Fruit fly (Drosophila melanogaster) whole organism, embryonic: Measurements from ENCODE around the gene CG13894.

Experiments
- Bteb2 ChIP-seq: fragments of 200-800 bp; sonication (Bioruptor generic); optimal IDR thresholded peaks from 2 replicates; lab custom pipeline; 2016; ENCODE audit warnings: missing biosample characterization, missing genetic modification characterization
- CG10321 ChIP-seq: fragments of 200-800 bp; sonication (Bioruptor generic); IDR thresholded peaks from 2 replicates; pipeline ENCODE4 v1.3.6; 2022; ENCODE audit warnings: missing biosample characterization, missing genetic modification characterization
- CG11504 ChIP-seq: fragments of 200-800 bp; sonication (Bioruptor generic); optimal IDR thresholded peaks from 3 replicates; lab custom pipeline; 2019; ENCODE audit warnings: missing biosample characterization, mild to moderate bottlenecking, missing genetic modification characterization, moderate library complexity
- CG11695 ChIP-seq: fragments of 200-800 bp; sonication (Bioruptor generic); IDR thresholded peaks from 3 replicates; pipeline ENCODE4 v1.3.6; 2022; ENCODE audit warnings: missing biosample characterization, missing genetic modification characterization
- CG12236 ChIP-seq: fragments of 200-800 bp; sonication (Bioruptor generic); optimal IDR thresholded peaks from 2 replicates; lab custom pipeline; 2016; ENCODE audit warnings: missing biosample characterization, missing genetic modification characterization
- CG12769 ChIP-seq: fragments of 200-800 bp; sonication (Bioruptor generic); optimal IDR thresholded peaks from 2 replicates; lab custom pipeline; 2019; ENCODE audit warnings: missing biosample characterization, mild to moderate bottlenecking, missing genetic modification characterization, moderate library complexity
- CG14050 ChIP-seq: fragments of 200-800 bp; sonication (Bioruptor generic); IDR thresholded peaks from 3 replicates; pipeline ENCODE4 v1.3.6; 2022; ENCODE audit warnings: missing biosample characterization, missing genetic modification characterization
- CG1647 ChIP-seq: fragments of 200-800 bp; sonication (Bioruptor generic); optimal IDR thresholded peaks from 3 replicates; lab custom pipeline; 2016; ENCODE audit warnings: missing biosample characterization, missing genetic modification characterization
- CG16863 ChIP-seq: fragments of 200-800 bp; sonication (Bioruptor generic); optimal IDR thresholded peaks from 3 replicates; lab custom pipeline; 2016; ENCODE audit warnings: missing biosample characterization, missing genetic modification characterization
- CG18262 ChIP-seq: fragments of 200-800 bp; optimal IDR thresholded peaks from 3 replicates; lab custom pipeline; 2019; ENCODE audit warnings: missing biosample characterization, mild to moderate bottlenecking, missing genetic modification characterization, moderate library complexity
- CG2199 ChIP-seq: fragments of 200-800 bp; sonication (Bioruptor generic); IDR thresholded peaks from 3 replicates; pipeline ENCODE4 v1.3.6; 2022; ENCODE audit warnings: missing biosample characterization, missing genetic modification characterization
- CG2202 ChIP-seq: fragments of 200-800 bp; sonication (Bioruptor generic); optimal IDR thresholded peaks from 2 replicates; lab custom pipeline; 2018; ENCODE audit warnings: missing biosample characterization, mild to moderate bottlenecking, missing genetic modification characterization
- CG5245 ChIP-seq: fragments of 200-800 bp; sonication (Bioruptor generic); optimal IDR thresholded peaks from 3 replicates; lab custom pipeline; 2016; ENCODE audit warnings: missing biosample characterization, missing genetic modification characterization
- CG6689 ChIP-seq: fragments of 200-800 bp; sonication (Bioruptor generic); IDR thresholded peaks from 2 replicates; pipeline ENCODE4 v1.3.6; 2022; ENCODE audit warnings: missing biosample characterization, missing genetic modification characterization
- CG6854 ChIP-seq: fragments of 200-800 bp; sonication (Bioruptor generic); optimal IDR thresholded peaks from 3 replicates; lab custom pipeline; 2017; ENCODE audit warnings: missing biosample characterization, mild to moderate bottlenecking, missing genetic modification characterization
- CG9797 ChIP-seq: fragments of 200-800 bp; sonication (Bioruptor generic); optimal IDR thresholded peaks from 3 replicates; lab custom pipeline; 2018; ENCODE audit warnings: missing biosample characterization, mild to moderate bottlenecking, missing genetic modification characterization
- CoRest ChIP-seq: fragments of 200-800 bp; sonication (Bioruptor generic); optimal IDR thresholded peaks from 3 replicates; lab custom pipeline; 2018; ENCODE audit warnings: missing biosample characterization, mild to moderate bottlenecking, missing genetic modification characterization, moderate library complexity
- Dek ChIP-seq: fragments of 200-800 bp; sonication (Bioruptor generic); optimal IDR thresholded peaks from 3 replicates; lab custom pipeline; 2019; ENCODE audit warnings: missing biosample characterization, mild to moderate bottlenecking, missing genetic modification characterization, moderate library complexity
- Dref ChIP-seq: fragments of 200-800 bp; sonication (Bioruptor generic); IDR thresholded peaks from 2 replicates; pipeline ENCODE4 v1.3.6; 2022; ENCODE audit warnings: missing biosample characterization, missing genetic modification characterization
- E2f2 ChIP-seq: fragments of 200-800 bp; sonication (Bioruptor generic); IDR thresholded peaks from 2 replicates; pipeline ENCODE4 v1.3.6; 2022; ENCODE audit warnings: missing biosample characterization, missing genetic modification characterization
- GATAe ChIP-seq: fragments of 200-800 bp; sonication (Bioruptor generic); conservative IDR thresholded peaks from 2 replicates; pipeline ENCODE4 v1.3.6; 2022; ENCODE audit warnings: missing biosample characterization, missing genetic modification characterization
- Hr78 ChIP-seq, 2 experiments: fragments of 200-800 bp in 1 of 2; fragments of >200 bp in 1 of 2; sonication (Bioruptor generic) in 1 of 2; optimal IDR thresholded peaks; 2 replicates each; lab custom pipeline; 2017 to 2019; ENCODE audit warnings: missing biosample characterization in 2 of 2, missing genetic modification characterization in 2 of 2, mild to moderate bottlenecking in 1 of 2, moderate library complexity in 1 of 2
- Hsf ChIP-seq: fragments of 200-800 bp; sonication (Bioruptor generic); optimal IDR thresholded peaks from 3 replicates; lab custom pipeline; 2016; ENCODE audit warnings: missing biosample characterization, missing genetic modification characterization
- Lhr ChIP-seq: fragments of 200-800 bp; sonication (Bioruptor generic); optimal IDR thresholded peaks from 3 replicates; lab custom pipeline; 2017; ENCODE audit warnings: mild to moderate bottlenecking, missing biosample characterization, missing genetic modification reagents, missing genetic modification characterization
- Lim3 ChIP-seq: fragments of 200-800 bp; sonication (Bioruptor generic); IDR thresholded peaks from 2 replicates; pipeline ENCODE4 v1.3.6; 2022; ENCODE audit warnings: missing biosample characterization, missing genetic modification characterization
- NC2β ChIP-seq: fragments of 200-800 bp; sonication (Bioruptor generic); optimal IDR thresholded peaks from 2 replicates; lab custom pipeline; 2016; ENCODE audit warnings: missing biosample characterization, missing genetic modification characterization
- Nf-YA ChIP-seq: fragments of 200-800 bp; sonication (Bioruptor generic); IDR thresholded peaks from 2 replicates; pipeline ENCODE4 v1.3.6; 2022; ENCODE audit warnings: missing biosample characterization, missing genetic modification characterization
- Poxn ChIP-seq: fragments of 200-800 bp; sonication (Bioruptor generic); IDR thresholded peaks from 2 replicates; pipeline ENCODE4 v1.3.6; 2022; ENCODE audit warnings: missing biosample characterization, missing genetic modification characterization
- Stat92E ChIP-seq, 3 experiments: fragments of >200 bp in 2 of 3; fragments of 200-800 bp in 1 of 3; sonication (Bioruptor generic) in 1 of 3; optimal IDR thresholded peaks; 2 replicates each; lab custom pipeline; 2017 to 2019; ENCODE audit warnings: missing biosample characterization in 3 of 3, missing genetic modification characterization in 3 of 3, mild to moderate bottlenecking in 1 of 3, moderate library complexity in 1 of 3
- az2 ChIP-seq: fragments of 200-800 bp; sonication (Bioruptor generic); optimal IDR thresholded peaks from 3 replicates; lab custom pipeline; 2016; ENCODE audit warnings: missing biosample characterization, missing genetic modification characterization
- br ChIP-seq: fragments of >200 bp; optimal IDR thresholded peaks from 2 replicates; lab custom pipeline; 2017
- cato ChIP-seq: fragments of 200-800 bp; sonication (Bioruptor generic); optimal IDR thresholded peaks from 2 replicates; lab custom pipeline; 2016; ENCODE audit warnings: missing biosample characterization, missing genetic modification characterization, borderline replicate concordance
- cwo ChIP-seq: fragments of 200-800 bp; sonication (Bioruptor generic); optimal IDR thresholded peaks from 3 replicates; lab custom pipeline; 2017; ENCODE audit warnings: missing biosample characterization, missing genetic modification characterization, mild to moderate bottlenecking, moderate library complexity, missing genetic modification reagents
- dimm ChIP-seq: fragments of 200-800 bp; sonication (Bioruptor generic); IDR thresholded peaks from 2 replicates; pipeline ENCODE4 v1.3.6; 2022; ENCODE audit warnings: missing biosample characterization, missing genetic modification characterization
- dmrt11E ChIP-seq: fragments of 200-800 bp; sonication (Bioruptor generic); optimal IDR thresholded peaks from 3 replicates; lab custom pipeline; 2018; ENCODE audit warnings: missing biosample characterization, mild to moderate bottlenecking, missing genetic modification characterization, moderate library complexity
- dysf ChIP-seq: fragments of 200-800 bp; sonication (Bioruptor generic); IDR thresholded peaks from 3 replicates; pipeline ENCODE4 v1.3.6; 2022; ENCODE audit warnings: missing biosample characterization, missing genetic modification characterization
- en ChIP-seq: fragments of 200-800 bp; sonication (Bioruptor generic); optimal IDR thresholded peaks from 2 replicates; lab custom pipeline; 2016; ENCODE audit warnings: missing biosample characterization, missing genetic modification characterization
- fru ChIP-seq: fragments of >200 bp; optimal IDR thresholded peaks from 2 replicates; lab custom pipeline; 2017
- gcm2 ChIP-seq: fragments of 200-800 bp; sonication (Bioruptor generic); optimal IDR thresholded peaks from 2 replicates; lab custom pipeline; 2016; ENCODE audit warnings: missing biosample characterization, missing genetic modification characterization
- lmd ChIP-seq: fragments of 200-800 bp; sonication (Bioruptor generic); IDR thresholded peaks from 2 replicates; pipeline ENCODE4 v1.3.6; 2022; ENCODE audit warnings: missing biosample characterization, missing genetic modification characterization
- lola ChIP-seq, 3 experiments: fragments of >200 bp in 2 of 3; fragments of 200-800 bp in 1 of 3; sonication (Bioruptor generic) in 1 of 3; optimal IDR thresholded peaks; 2 replicates each; lab custom pipeline; 2017 to 2019; ENCODE audit warnings: missing biosample characterization in 3 of 3, missing genetic modification characterization in 3 of 3, mild to moderate bottlenecking in 1 of 3, moderate library complexity in 1 of 3
- nmo ChIP-seq: fragments of 200-800 bp; sonication (Bioruptor generic); optimal IDR thresholded peaks from 2 replicates; lab custom pipeline; 2018; ENCODE audit warnings: missing biosample characterization, mild to moderate bottlenecking, missing genetic modification characterization, moderate library complexity
- nom ChIP-seq: fragments of 200-800 bp; sonication (Bioruptor generic); optimal IDR thresholded peaks from 2 replicates; lab custom pipeline; 2017; ENCODE audit warnings: missing biosample characterization, missing genetic modification characterization, mild to moderate bottlenecking, moderate library complexity, missing genetic modification reagents
- org-1 ChIP-seq: fragments of 200-800 bp; sonication (Bioruptor generic); optimal IDR thresholded peaks from 2 replicates; lab custom pipeline; 2017; ENCODE audit warnings: missing biosample characterization, missing genetic modification characterization
- phol ChIP-seq: fragments of 200-800 bp; sonication (Bioruptor generic); optimal IDR thresholded peaks from 3 replicates; lab custom pipeline; 2018; ENCODE audit warnings: missing biosample characterization, mild to moderate bottlenecking, missing genetic modification characterization, moderate library complexity
- pnt ChIP-seq: fragments of 200-800 bp; sonication (Bioruptor generic); optimal IDR thresholded peaks from 3 replicates; lab custom pipeline; 2016; ENCODE audit warnings: missing biosample characterization, missing genetic modification characterization
- prd ChIP-seq, 3 experiments: fragments of >200 bp in 2 of 3; fragments of 200-800 bp in 1 of 3; sonication (Bioruptor generic) in 1 of 3; optimal IDR thresholded peaks in 2 of 3; IDR thresholded peaks in 1 of 3; 2 replicates in 2 of 3; 3 replicates in 1 of 3; pipeline versions ENCODE4 v1.3.6 to Lab custom; 2017 to 2022; ENCODE audit warnings: missing biosample characterization in 1 of 3, missing genetic modification characterization in 1 of 3
- ranshi ChIP-seq: fragments of 200-800 bp; sonication (Bioruptor generic); IDR thresholded peaks from 2 replicates; pipeline ENCODE4 v1.3.6; 2022; ENCODE audit warnings: missing biosample characterization, missing genetic modification characterization
- ssp ChIP-seq: fragments of 200-800 bp; sonication (Bioruptor generic); IDR thresholded peaks from 2 replicates; pipeline ENCODE4 v1.3.6; 2022; ENCODE audit warnings: missing biosample characterization, missing genetic modification characterization
- wdn ChIP-seq: fragments of 200-800 bp; sonication (Bioruptor generic); IDR thresholded peaks from 2 replicates; pipeline ENCODE4 v1.3.6; 2022; ENCODE audit warnings: missing biosample characterization, missing genetic modification characterization
- z ChIP-seq: fragments of 200-800 bp; sonication (Bioruptor generic); IDR thresholded peaks from 3 replicates; pipeline ENCODE4 v1.3.6; 2022; ENCODE audit warnings: missing biosample characterization, missing genetic modification characterization

The CG13894 gene

DNA sequence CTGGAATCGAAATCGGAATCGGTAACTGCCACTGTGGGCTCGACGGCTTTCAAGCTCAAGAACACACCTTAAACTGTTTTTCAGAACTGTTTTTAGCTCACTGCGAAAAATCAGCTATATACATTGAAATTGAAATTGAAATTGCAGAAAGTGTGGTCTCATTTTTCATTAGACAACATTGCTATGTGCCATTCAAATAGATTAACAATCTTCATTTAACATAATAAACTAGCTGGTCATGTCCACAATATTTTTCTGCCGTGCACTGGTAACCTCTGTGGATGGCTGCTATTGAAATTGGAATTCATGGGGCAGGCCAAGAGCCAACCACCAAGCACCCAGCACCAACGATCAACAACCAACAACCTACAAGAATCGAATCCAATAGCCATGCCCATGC is 37.0 kb upstream of the CG13894 start (continued):
- TF ChIP-seq cwo (GFP tag; lab: Kevin White, UChicago): no peak
- TF ChIP-seq lmd (GFP tag; lab: Robert Waterston, UW): 0 out of 2 replicates have a peak, but pooled peaks have one; percentile 16
- TF ChIP-seq lola (GFP tag; optimal IDR thresholded peaks at IDR 0.05; lab: Kevin White, UChicago): peak in 1 of 3 experiments; percentile 53
- TF ChIP-seq Bteb2 (GFP tag; lab: Kevin White, UChicago): no peak
- no peak for TF ChIP-seq ssp (GFP tag; lab: Robert Waterston, UW)
- 0 out of 3 replicates have a peak, but pooled peaks have one; percentile 10 for TF ChIP-seq CG11695 (GFP tag; lab: Robert Waterston, UW)
- peak; percentile 43; the same call in 1 of the 2 replicates for TF ChIP-seq ranshi (GFP tag; lab: Robert Waterston, UW)
- no peak for TF ChIP-seq br (lab: Kevin White, UChicago)
- no peak for TF ChIP-seq Lhr
- TF ChIP-seq CG2199 (GFP tag; lab: Robert Waterston, UW): no peak
- TF ChIP-seq cato (GFP tag; lab: Kevin White, UChicago): no peak
- peak; percentile 31 for TF ChIP-seq nmo (GFP tag; lab: Kevin White, UChicago)
- peak; percentile 18 for TF ChIP-seq CG2202
- TF ChIP-seq Hr78 (GFP tag; optimal IDR thresholded peaks at IDR 0.05; lab: Kevin White, UChicago): no peak
- TF ChIP-seq Poxn: no peak
- TF ChIP-seq CG10321: 0 out of 2 replicates have a peak, but pooled peaks have one; percentile 6
- TF ChIP-seq wdn (GFP tag; lab: Robert Waterston, UW): no peak
- no peak for TF ChIP-seq z
- TF ChIP-seq Nf-YA (GFP tag; lab: Robert Waterston, UW): no peak
- no peak for TF ChIP-seq CG12236
- TF ChIP-seq Lim3 (GFP tag; lab: Robert Waterston, UW): no peak
- no peak for TF ChIP-seq CG16863 (GFP tag; lab: Kevin White, UChicago)
- TF ChIP-seq Hsf (GFP tag; lab: Kevin White, UChicago): no peak
- no peak for TF ChIP-seq az2 (GFP tag; lab: Kevin White, UChicago)
- TF ChIP-seq CG18262: peak; percentile 53
- TF ChIP-seq gcm2 (GFP tag; lab: Kevin White, UChicago): no peak
- peak; percentile 51 for TF ChIP-seq dmrt11E (tag; lab: Kevin White, UChicago)
- no peak for TF ChIP-seq E2f2 (GFP tag; lab: Robert Waterston, UW)
- TF ChIP-seq CoRest: peak; percentile 2
- no peak for TF ChIP-seq CG12769 (tag; lab: Kevin White, UChicago)
- TF ChIP-seq CG6689 (GFP tag; lab: Robert Waterston, UW): peak; percentile 28; the same call in 1 of the 2 replicates
- TF ChIP-seq fru (lab: Kevin White, UChicago): no peak
- TF ChIP-seq phol (tag; lab: Kevin White, UChicago): peak; percentile 16
- peak; percentile 6 for TF ChIP-seq nom (GFP tag; lab: Kevin White, UChicago)
- TF ChIP-seq CG11504 (tag; lab: Kevin White, UChicago): peak; percentile 20
- no peak for TF ChIP-seq prd (optimal IDR thresholded peaks at IDR 0.05; lab: Kevin White, UChicago)
- peak; percentile 13; the same call in 1 of the 3 replicates for TF ChIP-seq prd (GFP tag; IDR thresholded peaks at IDR 0.05; lab: Robert Waterston, UW)
- no peak for TF ChIP-seq NC2β (GFP tag; lab: Kevin White, UChicago)
- TF ChIP-seq pnt: no peak
- no peak for TF ChIP-seq CG1647 (GFP tag; lab: Kevin White, UChicago)
- no peak for TF ChIP-seq org-1 (GFP tag; lab: Kevin White, UChicago)
- no peak for TF ChIP-seq CG14050 (GFP tag; lab: Robert Waterston, UW)
- 0 out of 3 replicates have a peak, but pooled peaks have one; percentile 35 for TF ChIP-seq dysf (GFP tag; lab: Robert Waterston, UW)
- peak in 1 of 3 experiments; percentile 6 for TF ChIP-seq Stat92E (GFP tag; optimal IDR thresholded peaks at IDR 0.05; lab: Kevin White, UChicago)
- no peak for TF ChIP-seq dimm (GFP tag; lab: Robert Waterston, UW)
- peak; percentile 2 for TF ChIP-seq CG5245
- TF ChIP-seq en (GFP tag; lab: Kevin White, UChicago): no peak
- no peak for TF ChIP-seq Dref (GFP tag; lab: Robert Waterston, UW)
- TF ChIP-seq GATAe (GFP tag; lab: Robert Waterston, UW): no peak
- TF ChIP-seq Dek (tag; lab: Kevin White, UChicago): no peak
- no peak for TF ChIP-seq CG6854
- no peak for TF ChIP-seq CG9797 (GFP tag; lab: Kevin White, UChicago)
